Fruit fly (Drosophila melanogaster): ENCODE results near the gene CG9784.

CG9784 gene

dm6 chrX:16640260-16641100, 41.5 kb upstream of the CG9784 start, which contains the start of the genes SNRPG and mthl1 (continued):
- TF ChIP-seq Pdp1 (GFP tag; optimal IDR thresholded peaks at IDR 0.05) (peak; percentile 70 to 80), CG2199 (GFP tag; IDR thresholded peaks at IDR 0.05) (peak; percentile 72; the same call in 1 of the 3 replicates), Dad (GFP tag; optimal IDR thresholded peaks at IDR 0.05) (peak; percentile 70), CG8089 (GFP tag; optimal IDR thresholded peaks at IDR 0.05) (peak; percentile 34), row (GFP tag; IDR thresholded peaks at IDR 0.05) (peak; percentile 95), trh (GFP tag; optimal IDR thresholded peaks at IDR 0.05) (peak; percentile 2), CG10274 (GFP tag; optimal IDR thresholded peaks at IDR 0.05) (peak; percentile 24), CG12236 (GFP tag; optimal IDR thresholded peaks at IDR 0.05) (no peak), Fer2 (tag; optimal IDR thresholded peaks at IDR 0.05) (peak; percentile 66), insv (GFP tag; optimal IDR thresholded peaks at IDR 0.05) (peak in 1 of 2 experiments; percentile 35), zf30C (GFP tag; optimal IDR thresholded peaks at IDR 0.05) (peak; percentile 29), CG1792 (GFP tag; optimal IDR thresholded peaks at IDR 0.05) (peak; percentile 41), Hr39 (optimal IDR thresholded peaks at IDR 0.05) (no peak), run (tag; optimal IDR thresholded peaks at IDR 0.05) (no peak), CG12769 (tag; optimal IDR thresholded peaks at IDR 0.05) (peak; percentile 72), Sox100B (GFP tag; optimal IDR thresholded peaks at IDR 0.05) (peak; percentile 14), inv (GFP tag; IDR thresholded peaks at IDR 0.05; ENCODE audit: partially characterized antibody) (peak; percentile 74), odd (GFP tag; optimal IDR thresholded peaks at IDR 0.05) (no peak), CG7745 (tag; optimal IDR thresholded peaks at IDR 0.05) (no peak), CG17829 (tag; optimal IDR thresholded peaks at IDR 0.05) (peak; percentile 62), CG6854 (GFP tag; optimal IDR thresholded peaks at IDR 0.05) (no peak), psq (GFP tag; optimal IDR thresholded peaks at IDR 0.05) (peak; percentile 23), cg (GFP tag; optimal IDR thresholded peaks at IDR 0.05) (no peak), Oli (tag; optimal IDR thresholded peaks at IDR 0.05) (peak; percentile 72), ase (GFP tag; IDR thresholded peaks at IDR 0.05) (peak; percentile 94), gem (tag; optimal IDR thresholded peaks at IDR 0.05) (peak; percentile 87), kni (GFP tag; optimal IDR thresholded peaks at IDR 0.05) (no peak), ham (GFP tag; IDR thresholded peaks at IDR 0.05) (peak; percentile 77; the same call in 1 of the 2 replicates), Dip2 (GFP tag; IDR thresholded peaks at IDR 0.05) (no peak), slou (GFP tag; optimal IDR thresholded peaks at IDR 0.05) (peak; percentile 74), eve (GFP tag; optimal IDR thresholded peaks at IDR 0.05) (no peak), CG10431 (GFP tag; optimal IDR thresholded peaks at IDR 0.05) (peak; percentile 10), CkIIα-i1 (GFP tag; IDR thresholded peaks at IDR 0.05) (peak; percentile 68; the same call in 1 of the 2 replicates), CG15073 (GFP tag; optimal IDR thresholded peaks at IDR 0.05) (peak; percentile 44), Meics (GFP tag; optimal IDR thresholded peaks at IDR 0.05) (peak; percentile 76), unc-4 (GFP tag; IDR thresholded peaks at IDR 0.05; ENCODE audit: partially characterized antibody) (peak; percentile 64), ci (GFP tag; IDR thresholded peaks at IDR 0.05) (peak; percentile 83), CG1529 (GFP tag; optimal IDR thresholded peaks at IDR 0.05) (peak; percentile 21), Hey (tag; optimal IDR thresholded peaks at IDR 0.05) (no peak), CG7372 (GFP tag; IDR thresholded peaks at IDR 0.05) (peak; percentile 90), sens-2 (GFP tag; IDR thresholded peaks at IDR 0.05) (peak; percentile 77), bbx (GFP tag; IDR thresholded peaks at IDR 0.05; ENCODE audit: partially characterized antibody) (peak; percentile 64), slbo (GFP tag; IDR thresholded peaks at IDR 0.05) (peak; percentile 97), CG8281 (tag; optimal IDR thresholded peaks at IDR 0.05) (no peak), Hand (GFP tag; optimal IDR thresholded peaks at IDR 0.05) (no peak), Xbp1 (GFP tag; optimal IDR thresholded peaks at IDR 0.05) (peak; percentile 88), chif (GFP tag; optimal IDR thresholded peaks at IDR 0.05) (peak; percentile 58 to 73), ac (GFP tag; optimal IDR thresholded peaks at IDR 0.05) (no peak), fd3F (GFP tag; optimal IDR thresholded peaks at IDR 0.05) (peak; percentile 76)
